Fruit fly (Drosophila melanogaster) Kc167 (cell line): ENCODE results near the gene atl.

Experiments used
- Myc ChIP-seq: fragments of >200 bp; optimal IDR thresholded peaks from 2 replicates; lab custom pipeline; 2017; ENCODE audit warnings: missing external identifiers
- Sin3A ChIP-seq: fragments of >200 bp; optimal IDR thresholded peaks from 2 replicates; lab custom pipeline; 2018; ENCODE audit warnings: missing external identifiers
- h ChIP-seq: fragments of >200 bp; optimal IDR thresholded peaks from 3 replicates; lab custom pipeline; 2018; ENCODE audit warnings: missing external identifiers
- insv ChIP-seq: fragments of >200 bp; optimal IDR thresholded peaks from 3 replicates; lab custom pipeline; 2018; ENCODE audit warnings: missing external identifiers
- psq ChIP-seq: fragments of >200 bp; optimal IDR thresholded peaks from 2 replicates; lab custom pipeline; 2017; ENCODE audit warnings: missing external identifiers
- ttk ChIP-seq: sonication (Bioruptor generic); optimal IDR thresholded peaks from 2 replicates; lab custom pipeline; 2017; ENCODE audit warnings: missing external identifiers

DNA sequence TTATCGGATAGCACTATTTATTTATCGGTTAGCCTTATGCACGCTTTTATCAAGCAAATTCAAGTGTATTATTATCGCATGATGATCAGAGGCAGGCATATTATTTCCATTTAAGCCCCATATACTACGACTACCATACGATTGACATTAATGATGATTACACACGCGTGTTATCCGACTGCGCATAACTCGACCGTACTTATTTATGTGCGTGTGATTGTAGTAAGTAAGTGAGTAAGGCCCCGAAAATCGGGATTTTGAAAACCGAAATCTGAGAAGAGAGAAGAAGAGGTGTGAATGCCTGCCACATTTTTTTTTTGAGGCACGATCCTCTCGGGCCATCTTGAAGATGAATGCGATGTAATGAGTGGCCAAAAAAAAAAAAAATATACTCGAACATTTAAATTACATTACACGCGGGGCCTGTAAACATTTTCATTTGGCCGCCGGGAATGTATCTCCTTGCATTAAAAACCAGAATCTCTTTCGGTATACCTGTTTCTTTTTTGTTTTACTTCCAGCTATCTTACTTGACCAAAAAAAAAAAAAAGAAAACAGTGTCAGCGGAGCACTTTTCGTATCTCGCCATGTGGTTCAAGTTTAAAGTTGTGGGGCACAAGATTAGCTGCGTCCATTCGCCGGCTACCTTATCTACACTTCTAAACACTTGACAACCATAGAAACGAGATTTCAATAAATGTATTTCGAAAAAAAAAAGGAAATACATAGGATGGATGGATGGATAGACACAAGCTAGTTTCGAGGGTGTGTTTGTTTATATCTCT lies 29.9 kb upstream of the atl start:
- TF ChIP-seq Myc (lab: Kevin White, UChicago) (no peak), insv (lab: Kevin White, UChicago) (no peak), Sin3A (no peak), h (lab: Kevin White, UChicago) (no peak), ttk (lab: Kevin White, UChicago) (no peak), psq (lab: Kevin White, UChicago) (no peak)
